Worm (Caenorhabditis elegans): Measurements from ENCODE around the gene C24H11.1.

C24H11.1 gene

ce11 chrIII:11824088-11824487, 36.6 kb downstream of the C24H11.1 start:
- no peak for TF ChIP-seq ceh-16 (tag; optimal IDR thresholded peaks at IDR 0.05)
- TF ChIP-seq ztf-11 (tag; optimal IDR thresholded peaks at IDR 0.05) = no peak
- TF ChIP-seq sem-4 (tag; optimal IDR thresholded peaks at IDR 0.05) = no peak
- TF ChIP-seq lsy-2 (tag; optimal IDR thresholded peaks at IDR 0.05) = no peak
- TF ChIP-seq fos-1 (tag; optimal IDR thresholded peaks at IDR 0.05) = no peak
- TF ChIP-seq ama-1 (optimal IDR thresholded peaks at IDR 0.05) = no peak
- TF ChIP-seq elt-1 (tag; optimal IDR thresholded peaks at IDR 0.05) = no peak
- no peak for TF ChIP-seq snpc-4 (tag; optimal IDR thresholded peaks at IDR 0.05)
- TF ChIP-seq lin-11 (tag; optimal IDR thresholded peaks at IDR 0.05) = no peak
- no peak for TF ChIP-seq nhr-237 (tag; optimal IDR thresholded peaks at IDR 0.05)
- no peak for TF ChIP-seq nhr-12 (tag; optimal IDR thresholded peaks at IDR 0.05)
- TF ChIP-seq nhr-23 (tag; optimal IDR thresholded peaks at IDR 0.05) = no peak
- no peak for TF ChIP-seq lin-39 (tag; optimal IDR thresholded peaks at IDR 0.05)
- no peak for TF ChIP-seq mbf-1 (tag; optimal IDR thresholded peaks at IDR 0.05)
- no peak for TF ChIP-seq nhr-25 (tag; optimal IDR thresholded peaks at IDR 0.05)

ce11 chrIII:11824580-11824979, 37.1 kb downstream of the C24H11.1 start:
- TF ChIP-seq lin-11 (tag; optimal IDR thresholded peaks at IDR 0.05) = no peak
- TF ChIP-seq nhr-11 (tag; optimal IDR thresholded peaks at IDR 0.05) = no peak
- no peak for TF ChIP-seq egl-27 (tag; optimal IDR thresholded peaks at IDR 0.05)
- TF ChIP-seq unc-39 (tag; optimal IDR thresholded peaks at IDR 0.05) = no peak
- TF ChIP-seq nhr-77 (tag; optimal IDR thresholded peaks at IDR 0.05) = no peak
- no peak for TF ChIP-seq C34F6.9 (tag; optimal IDR thresholded peaks at IDR 0.05)
- no peak for TF ChIP-seq lin-13 (GFP tag; optimal IDR thresholded peaks at IDR 0.05)
- TF ChIP-seq elt-3 (tag; optimal IDR thresholded peaks at IDR 0.05) = no peak
- no peak for TF ChIP-seq mab-5 (tag; optimal IDR thresholded peaks at IDR 0.05)
- TF ChIP-seq aly-2 (tag; optimal IDR thresholded peaks at IDR 0.05) = no peak
- TF ChIP-seq snpc-4 (tag; optimal IDR thresholded peaks at IDR 0.05) = no peak
- TF ChIP-seq zag-1 (tag; optimal IDR thresholded peaks at IDR 0.05) = no peak
- no peak for TF ChIP-seq lsy-2 (tag; optimal IDR thresholded peaks at IDR 0.05)
- TF ChIP-seq nhr-25 (tag; optimal IDR thresholded peaks at IDR 0.05) = no peak
- no peak for TF ChIP-seq sma-3 (GFP tag; optimal IDR thresholded peaks at IDR 0.05)
- no peak for TF ChIP-seq ceh-82 (tag; optimal IDR thresholded peaks at IDR 0.05)
- TF ChIP-seq blmp-1 (tag; optimal IDR thresholded peaks at IDR 0.05; ENCODE audit: insufficient read depth) = no peak
- TF ChIP-seq nhr-12 (tag; optimal IDR thresholded peaks at IDR 0.05) = no peak
- TF ChIP-seq sem-4 (tag; optimal IDR thresholded peaks at IDR 0.05) = no peak

ce11 chrIII:11825654-11826053, 38.2 kb downstream of the C24H11.1 start:
- TF ChIP-seq nhr-25 (tag; optimal IDR thresholded peaks at IDR 0.05) (peak; percentile 21), C34F6.9 (tag; optimal IDR thresholded peaks at IDR 0.05) (peak; percentile 87), R02D3.7 (tag; optimal IDR thresholded peaks at IDR 0.05) (no peak), mdl-1 (tag; optimal IDR thresholded peaks at IDR 0.05) (peak in 1 of 2 experiments; percentile 78), snpc-4 (tag; optimal IDR thresholded peaks at IDR 0.05) (peak; percentile 3), egl-27 (tag; optimal IDR thresholded peaks at IDR 0.05) (no peak), nhr-129 (tag; optimal IDR thresholded peaks at IDR 0.05) (peak; percentile 43), nhr-237 (tag; optimal IDR thresholded peaks at IDR 0.05) (no peak), nhr-11 (tag; optimal IDR thresholded peaks at IDR 0.05) (no peak), blmp-1 (tag; optimal IDR thresholded peaks at IDR 0.05; ENCODE audit: insufficient read depth) (no peak), zag-1 (tag; optimal IDR thresholded peaks at IDR 0.05) (peak; percentile 13), lin-13 (GFP tag; optimal IDR thresholded peaks at IDR 0.05) (peak; percentile 51), nhr-10 (tag; optimal IDR thresholded peaks at IDR 0.05) (no peak), elt-3 (tag; optimal IDR thresholded peaks at IDR 0.05) (no peak), lin-11 (tag; optimal IDR thresholded peaks at IDR 0.05) (peak; percentile 49), F13H6.1 (tag; optimal IDR thresholded peaks at IDR 0.05) (peak; percentile 38), nhr-21 (tag; optimal IDR thresholded peaks at IDR 0.05) (no peak), lsy-2 (tag; optimal IDR thresholded peaks at IDR 0.05) (peak; percentile 36 to 85), elt-1 (tag; optimal IDR thresholded peaks at IDR 0.05) (no peak), skn-1 (tag; optimal IDR thresholded peaks at IDR 0.05) (no peak), sem-4 (tag; optimal IDR thresholded peaks at IDR 0.05) (peak; percentile 84), nhr-23 (tag; optimal IDR thresholded peaks at IDR 0.05) (no peak), nhr-77 (tag; optimal IDR thresholded peaks at IDR 0.05) (no peak), ceh-82 (tag; optimal IDR thresholded peaks at IDR 0.05) (no peak), alr-1 (tag; optimal IDR thresholded peaks at IDR 0.05) (no peak), Y55F3AM.14 (GFP tag; optimal IDR thresholded peaks at IDR 0.05) (no peak), sma-9 (GFP tag; optimal IDR thresholded peaks at IDR 0.05) (peak; percentile 0), sma-9 (tag; optimal IDR thresholded peaks at IDR 0.05) (no peak), ceh-16 (tag; optimal IDR thresholded peaks at IDR 0.05) (no peak), fos-1 (tag; optimal IDR thresholded peaks at IDR 0.05) (peak; percentile 48), gmeb-1 (tag; optimal IDR thresholded peaks at IDR 0.05) (peak; percentile 35), crh-2 (tag; optimal IDR thresholded peaks at IDR 0.05) (peak; percentile 74), unc-55 (GFP tag; optimal IDR thresholded peaks at IDR 0.05) (peak; percentile 85), sma-3 (GFP tag; optimal IDR thresholded peaks at IDR 0.05) (peak; percentile 53), mab-5 (tag; optimal IDR thresholded peaks at IDR 0.05) (peak; percentile 22)
